Fruit fly (Drosophila melanogaster): ENCODE data around the gene CG5556.

CG5556 gene

dm6 chr2L:1361771-1362632 is 9.3 kb upstream of the CG5556 start, which contains the start of gene NLaz (continued):
- TF ChIP-seq knrl (GFP tag; IDR thresholded peaks at IDR 0.05; ENCODE audit: partially characterized antibody): no peak
- peak; percentile 60 for TF ChIP-seq Mad (GFP tag; optimal IDR thresholded peaks at IDR 0.05)
- peak; percentile 53 for TF ChIP-seq CG3847 (GFP tag; IDR thresholded peaks at IDR 0.05)
- TF ChIP-seq sob (GFP tag; IDR thresholded peaks at IDR 0.05): peak; percentile 46; the same call in 1 of the 2 replicates
- no peak for TF ChIP-seq TFAM (GFP tag; optimal IDR thresholded peaks at IDR 0.05)
- TF ChIP-seq cwo (GFP tag; optimal IDR thresholded peaks at IDR 0.05): no peak
- TF ChIP-seq CG2199 (GFP tag; IDR thresholded peaks at IDR 0.05): no peak; the same call in 2 of the 3 replicates
- no peak for TF ChIP-seq lola (GFP tag; optimal IDR thresholded peaks at IDR 0.05)
- TF ChIP-seq gfzf (GFP tag; optimal IDR thresholded peaks at IDR 0.05): no peak
- TF ChIP-seq tap (tag; optimal IDR thresholded peaks at IDR 0.05): no peak
- TF ChIP-seq sim (GFP tag; IDR thresholded peaks at IDR 0.05): 0 out of 2 replicates have a peak, but pooled peaks have one; percentile 27
- no peak for TF ChIP-seq aop (GFP tag; IDR thresholded peaks at IDR 0.05)
- TF ChIP-seq CG7271 (tag; optimal IDR thresholded peaks at IDR 0.05): no peak
- TF ChIP-seq CG42726 (GFP tag; IDR thresholded peaks at IDR 0.05; ENCODE audit: partially characterized antibody): peak; percentile 74
- peak; percentile 25 for TF ChIP-seq maf-S (GFP tag; optimal IDR thresholded peaks at IDR 0.05)
- no peak for TF ChIP-seq kni (GFP tag; optimal IDR thresholded peaks at IDR 0.05)
- TF ChIP-seq zf30C (GFP tag; optimal IDR thresholded peaks at IDR 0.05): no peak
- peak; percentile 18; the same call in 1 of the 2 replicates for TF ChIP-seq esg (GFP tag; conservative IDR thresholded peaks at IDR 0.05)
- no peak for TF ChIP-seq CG16813 (GFP tag; IDR thresholded peaks at IDR 0.05; ENCODE audit: partially characterized antibody)
- TF ChIP-seq D (optimal IDR thresholded peaks at IDR 0.05): no peak
- TF ChIP-seq D (GFP tag; optimal IDR thresholded peaks at IDR 0.05): no peak
- TF ChIP-seq yki (optimal IDR thresholded peaks at IDR 0.05): no peak
- no peak for TF ChIP-seq Scr (GFP tag; IDR thresholded peaks at IDR 0.05; ENCODE audit: partially characterized antibody)
- peak; percentile 56; the same call in 1 of the 2 replicates for TF ChIP-seq HLH3B (GFP tag; IDR thresholded peaks at IDR 0.05)
- TF ChIP-seq CG9932 (GFP tag; IDR thresholded peaks at IDR 0.05): peak; percentile 12; the same call in 1 of the 2 replicates
- no peak for TF ChIP-seq Bteb2 (GFP tag; optimal IDR thresholded peaks at IDR 0.05)
- TF ChIP-seq fd3F (GFP tag; optimal IDR thresholded peaks at IDR 0.05): peak; percentile 27
- no peak for TF ChIP-seq Dip2 (GFP tag; IDR thresholded peaks at IDR 0.05)
- no peak for TF ChIP-seq chm (GFP tag; IDR thresholded peaks at IDR 0.05)
- TF ChIP-seq CG15479 (GFP tag; optimal IDR thresholded peaks at IDR 0.05): no peak
- TF ChIP-seq Doc3 (GFP tag; IDR thresholded peaks at IDR 0.05; ENCODE audit: partially characterized antibody): no peak
- TF ChIP-seq ind (GFP tag; optimal IDR thresholded peaks at IDR 0.05): peak; percentile 2
- TF ChIP-seq Oli (tag; optimal IDR thresholded peaks at IDR 0.05): peak; percentile 53
- no peak for TF ChIP-seq pan (optimal IDR thresholded peaks at IDR 0.05)
- peak in 1 of 2 experiments; percentile 43 for TF ChIP-seq pan (GFP tag; optimal IDR thresholded peaks at IDR 0.05 in 1 of 2, IDR thresholded peaks at IDR 0.05 in 1 of 2)
- TF ChIP-seq ATbp (GFP tag; optimal IDR thresholded peaks at IDR 0.05): no peak
- no peak for TF ChIP-seq Vsx1 (GFP tag; optimal IDR thresholded peaks at IDR 0.05)
- TF ChIP-seq CG5245 (GFP tag; optimal IDR thresholded peaks at IDR 0.05): peak; percentile 78
- TF ChIP-seq Hand (GFP tag; optimal IDR thresholded peaks at IDR 0.05): no peak
- no peak for TF ChIP-seq gsb (GFP tag; IDR thresholded peaks at IDR 0.05)
- TF ChIP-seq Chrac-16 (GFP tag; optimal IDR thresholded peaks at IDR 0.05): no peak
- TF ChIP-seq twi (tag; optimal IDR thresholded peaks at IDR 0.05): no peak
- no peak for TF ChIP-seq run (tag; optimal IDR thresholded peaks at IDR 0.05)
- no peak for TF ChIP-seq br (optimal IDR thresholded peaks at IDR 0.05)
- TF ChIP-seq MESR4 (GFP tag; optimal IDR thresholded peaks at IDR 0.05): no peak
- TF ChIP-seq sug (tag; optimal IDR thresholded peaks at IDR 0.05): no peak
- peak; percentile 45; the same call in 1 of the 2 replicates for TF ChIP-seq Ada2b (GFP tag; IDR thresholded peaks at IDR 0.05)
- no peak for TF ChIP-seq CG15696 (tag; optimal IDR thresholded peaks at IDR 0.05)
- no peak for TF ChIP-seq eve (GFP tag; optimal IDR thresholded peaks at IDR 0.05)

Measured in whole organism, embryonic.